Fruit fly (Drosophila melanogaster) whole organism, embryonic: ENCODE measurements around the gene CG44004.

Experiments used
- Abd-B ChIP-seq: fragments of 200-800 bp; sonication (Bioruptor generic); optimal IDR thresholded peaks from 2 replicates; lab custom pipeline; 2018; ENCODE audit warnings: missing biosample characterization, mild to moderate bottlenecking, missing genetic modification characterization, moderate library complexity
- Ada2b ChIP-seq: fragments of 200-800 bp; sonication (Bioruptor generic); IDR thresholded peaks from 2 replicates; pipeline ENCODE4 v1.3.6; 2022; ENCODE audit warnings: missing biosample characterization, missing genetic modification characterization
- Awh ChIP-seq: fragments of 200-800 bp; sonication (Bioruptor generic); IDR thresholded peaks from 2 replicates; pipeline ENCODE4, ENCODE4 v1.3.6; 2022; ENCODE audit warnings: missing biosample characterization, missing genetic modification characterization
- CG10959 ChIP-seq: fragments of 200-800 bp; sonication (Bioruptor generic); IDR thresholded peaks from 2 replicates; pipeline ENCODE4 v1.3.6; 2022; ENCODE audit warnings: missing biosample characterization, missing genetic modification characterization
- CG11085 ChIP-seq: fragments of 200-800 bp; sonication (Bioruptor generic); IDR thresholded peaks from 2 replicates; pipeline ENCODE4 v1.3.6; 2022; ENCODE audit warnings: missing biosample characterization, missing genetic modification characterization
- CG11696 ChIP-seq: fragments of 200-800 bp; sonication (Bioruptor generic); IDR thresholded peaks from 2 replicates; pipeline ENCODE4 v1.3.6; 2022; ENCODE audit warnings: missing biosample characterization, missing genetic modification characterization
- CG12219 ChIP-seq: fragments of 200-800 bp; sonication (Bioruptor generic); optimal IDR thresholded peaks from 3 replicates; lab custom pipeline; 2018; ENCODE audit warnings: missing biosample characterization, mild to moderate bottlenecking, missing genetic modification characterization
- CG12236 ChIP-seq: fragments of 200-800 bp; sonication (Bioruptor generic); optimal IDR thresholded peaks from 2 replicates; lab custom pipeline; 2016; ENCODE audit warnings: missing biosample characterization, missing genetic modification characterization
- CG1233 ChIP-seq: fragments of 200-800 bp; sonication (Bioruptor generic); optimal IDR thresholded peaks from 4 replicates; lab custom pipeline; 2018; ENCODE audit warnings: missing biosample characterization, mild to moderate bottlenecking, missing genetic modification characterization
- CG13287 ChIP-seq: fragments of 200-800 bp; sonication (Bioruptor generic); IDR thresholded peaks from 2 replicates; pipeline ENCODE4 v1.3.6; 2022; ENCODE audit warnings: missing biosample characterization, missing genetic modification characterization; ENCODE audit not compliant: partially characterized antibody
- CG1529 ChIP-seq: fragments of 200-800 bp; sonication (Bioruptor generic); optimal IDR thresholded peaks from 3 replicates; lab custom pipeline; 2018; ENCODE audit warnings: missing biosample characterization, missing genetic modification characterization
- CG1602 ChIP-seq: fragments of 200-800 bp; sonication (Bioruptor generic); optimal IDR thresholded peaks from 3 replicates; lab custom pipeline; 2016; ENCODE audit warnings: missing biosample characterization, missing genetic modification characterization
- CG17912 ChIP-seq: fragments of 200-800 bp; sonication (Bioruptor generic); optimal IDR thresholded peaks from 2 replicates; lab custom pipeline; 2018; ENCODE audit warnings: missing biosample characterization, mild to moderate bottlenecking, missing genetic modification characterization
- CG2120 ChIP-seq: fragments of 200-800 bp; sonication (Bioruptor generic); optimal IDR thresholded peaks from 3 replicates; lab custom pipeline; 2016; ENCODE audit warnings: missing biosample characterization, missing genetic modification characterization
- CG2678 ChIP-seq: fragments of 200-800 bp; sonication (Bioruptor generic); optimal IDR thresholded peaks from 3 replicates; lab custom pipeline; 2019; ENCODE audit warnings: missing biosample characterization, mild to moderate bottlenecking, missing genetic modification characterization, moderate library complexity
- CG2712 ChIP-seq: fragments of 200-800 bp; optimal IDR thresholded peaks from 3 replicates; lab custom pipeline; 2019; ENCODE audit warnings: missing biosample characterization, mild to moderate bottlenecking, missing genetic modification characterization, moderate library complexity
- CG30403 ChIP-seq: fragments of 200-800 bp; sonication (Bioruptor generic); optimal IDR thresholded peaks from 3 replicates; lab custom pipeline; 2016; ENCODE audit warnings: missing biosample characterization, missing genetic modification characterization
- CG31224 ChIP-seq: fragments of 200-800 bp; sonication (Bioruptor generic); IDR thresholded peaks from 2 replicates; pipeline ENCODE4 v1.3.6; 2022; ENCODE audit warnings: missing biosample characterization, missing genetic modification characterization
- CG32767 ChIP-seq: fragments of 200-800 bp; sonication (Bioruptor generic); IDR thresholded peaks from 2 replicates; pipeline ENCODE4 v1.3.6; 2022; ENCODE audit warnings: missing biosample characterization, missing genetic modification characterization
- CG4730 ChIP-seq: fragments of 200-800 bp; sonication (Bioruptor generic); IDR thresholded peaks from 2 replicates; pipeline ENCODE4 v1.3.6; 2022; ENCODE audit warnings: missing biosample characterization, missing genetic modification characterization
- CG4820 ChIP-seq: fragments of 200-800 bp; sonication (Bioruptor generic); optimal IDR thresholded peaks from 3 replicates; lab custom pipeline; 2016; ENCODE audit warnings: missing biosample characterization, missing genetic modification characterization
- CG8281 ChIP-seq: fragments of 200-800 bp; sonication (Bioruptor generic); optimal IDR thresholded peaks from 2 replicates; lab custom pipeline; 2018; ENCODE audit warnings: missing biosample characterization, mild to moderate bottlenecking, missing genetic modification characterization, moderate library complexity
- CG8944 ChIP-seq: fragments of 200-800 bp; sonication (Bioruptor generic); optimal IDR thresholded peaks from 3 replicates; lab custom pipeline; 2016; ENCODE audit warnings: missing biosample characterization, missing genetic modification characterization
- CG9817 ChIP-seq: fragments of 200-800 bp; sonication (Bioruptor generic); optimal IDR thresholded peaks from 2 replicates; lab custom pipeline; 2018; ENCODE audit warnings: missing biosample characterization, mild to moderate bottlenecking, missing genetic modification characterization, moderate library complexity
- E2f1 ChIP-seq: fragments of 200-800 bp; sonication (Bioruptor generic); IDR thresholded peaks from 2 replicates; pipeline ENCODE4 v1.3.6; 2022; ENCODE audit warnings: missing biosample characterization, missing genetic modification characterization
- E2f2 ChIP-seq: fragments of 200-800 bp; sonication (Bioruptor generic); IDR thresholded peaks from 2 replicates; pipeline ENCODE4 v1.3.6; 2022; ENCODE audit warnings: missing biosample characterization, missing genetic modification characterization
- Fer1 ChIP-seq: fragments of 200-800 bp; sonication (Bioruptor generic); optimal IDR thresholded peaks from 2 replicates; lab custom pipeline; 2017; ENCODE audit warnings: missing biosample characterization, mild to moderate bottlenecking, missing genetic modification characterization
- Gsc ChIP-seq: fragments of 200-800 bp; sonication (Bioruptor generic); IDR thresholded peaks from 2 replicates; pipeline ENCODE4 v1.3.6; 2022; ENCODE audit warnings: missing biosample characterization, missing genetic modification characterization
- Hmx ChIP-seq: fragments of 200-800 bp; sonication (Bioruptor generic); optimal IDR thresholded peaks from 2 replicates; lab custom pipeline; 2016; ENCODE audit warnings: missing biosample characterization, missing genetic modification characterization
- Jarid2 ChIP-seq: fragments of 200-800 bp; sonication (Bioruptor generic); optimal IDR thresholded peaks from 3 replicates; lab custom pipeline; 2017; ENCODE audit warnings: mild to moderate bottlenecking, missing biosample characterization, missing genetic modification reagents, missing genetic modification characterization
- Sox100B ChIP-seq: fragments of 200-800 bp; sonication (Bioruptor generic); optimal IDR thresholded peaks from 3 replicates; lab custom pipeline; 2018; ENCODE audit warnings: missing biosample characterization, mild to moderate bottlenecking, missing genetic modification characterization
- Xbp1 ChIP-seq: fragments of 200-800 bp; sonication (Bioruptor generic); optimal IDR thresholded peaks from 3 replicates; lab custom pipeline; 2016; ENCODE audit warnings: missing biosample characterization, mild to moderate bottlenecking, missing genetic modification characterization
- amos ChIP-seq: fragments of 200-800 bp; sonication (Bioruptor generic); IDR thresholded peaks from 2 replicates; pipeline ENCODE4 v1.3.6; 2022; ENCODE audit warnings: missing biosample characterization, missing genetic modification characterization; ENCODE audit not compliant: partially characterized antibody
- ap ChIP-seq: fragments of 200-800 bp; sonication (Bioruptor generic); IDR thresholded peaks from 2 replicates; pipeline ENCODE4 v1.3.6; 2022; ENCODE audit warnings: missing biosample characterization, missing genetic modification characterization
- chif ChIP-seq, 2 experiments: fragments of 200-800 bp; sonication (Bioruptor generic); optimal IDR thresholded peaks; 3 replicates each; lab custom pipeline; 2016; ENCODE audit warnings: missing biosample characterization in 2 of 2, missing genetic modification characterization in 2 of 2
- gem ChIP-seq: fragments of 200-800 bp; sonication (Bioruptor generic); optimal IDR thresholded peaks from 2 replicates; lab custom pipeline; 2019; ENCODE audit warnings: missing biosample characterization, mild to moderate bottlenecking, missing genetic modification characterization, moderate library complexity
- hth ChIP-seq: fragments of >200 bp; optimal IDR thresholded peaks from 2 replicates; lab custom pipeline; 2017; ENCODE audit warnings: inconsistent platforms
- peb ChIP-seq: fragments of 200-800 bp; sonication (Bioruptor generic); IDR thresholded peaks from 2 replicates; pipeline ENCODE4 v1.3.6; 2022; ENCODE audit warnings: missing biosample characterization, missing genetic modification characterization
- pnt ChIP-seq: fragments of 200-800 bp; sonication (Bioruptor generic); optimal IDR thresholded peaks from 3 replicates; lab custom pipeline; 2016; ENCODE audit warnings: missing biosample characterization, missing genetic modification characterization
- pros ChIP-seq: fragments of 200-800 bp; sonication (Bioruptor generic); optimal IDR thresholded peaks from 3 replicates; lab custom pipeline; 2019; ENCODE audit warnings: missing biosample characterization, mild to moderate bottlenecking, missing genetic modification characterization, moderate library complexity
- psq ChIP-seq: fragments of 200-800 bp; sonication (Bioruptor generic); optimal IDR thresholded peaks from 2 replicates; lab custom pipeline; 2017; ENCODE audit warnings: missing biosample characterization, missing genetic modification characterization
- repo ChIP-seq: fragments of 200-800 bp; sonication (Bioruptor generic); optimal IDR thresholded peaks from 2 replicates; lab custom pipeline; 2016; ENCODE audit warnings: missing biosample characterization, missing genetic modification characterization
- sens-2 ChIP-seq: fragments of 200-800 bp; sonication (Bioruptor generic); IDR thresholded peaks from 2 replicates; pipeline ENCODE4 v1.3.6; 2022; ENCODE audit warnings: missing biosample characterization, missing genetic modification characterization
- seq ChIP-seq: fragments of 200-800 bp; sonication (Bioruptor generic); IDR thresholded peaks from 2 replicates; pipeline ENCODE4 v1.3.6; 2022; ENCODE audit warnings: missing biosample characterization, missing genetic modification characterization
- slbo ChIP-seq: fragments of 200-800 bp; sonication (Bioruptor generic); IDR thresholded peaks from 2 replicates; pipeline ENCODE4 v1.3.6; 2022; ENCODE audit warnings: missing biosample characterization, missing genetic modification characterization
- vnd ChIP-seq: fragments of 200-800 bp; sonication (Bioruptor generic); IDR thresholded peaks from 3 replicates; pipeline ENCODE4 v1.3.6; 2022; ENCODE audit warnings: missing biosample characterization, missing genetic modification characterization; ENCODE audit not compliant: partially characterized antibody
- vvl ChIP-seq: fragments of 200-800 bp; sonication (Bioruptor generic); IDR thresholded peaks from 2 replicates; pipeline ENCODE4 v1.3.6; 2022; ENCODE audit warnings: missing biosample characterization, missing genetic modification characterization
- zen2 ChIP-seq: fragments of 200-800 bp; sonication (Bioruptor generic); IDR thresholded peaks from 3 replicates; pipeline ENCODE4 v1.3.6; 2022; ENCODE audit warnings: missing biosample characterization, missing genetic modification characterization; ENCODE audit not compliant: partially characterized antibody
- zfh2 ChIP-seq: fragments of 200-800 bp; sonication (Bioruptor generic); optimal IDR thresholded peaks from 2 replicates; lab custom pipeline; 2016; ENCODE audit warnings: missing biosample characterization, missing genetic modification characterization

Gene CG44004

dm6 chr3L:18114038-18114926 lies 40.6 kb upstream of the CG44004 start (continued):
- TF ChIP-seq psq (GFP tag; lab: Kevin White, UChicago) (no peak), pnt (GFP tag; lab: Kevin White, UChicago) (no peak), CG4820 (GFP tag; lab: Kevin White, UChicago) (no peak), CG13287 (no peak; the same call in 1 of the 2 replicates), Xbp1 (GFP tag; lab: Kevin White, UChicago) (no peak), CG32767 (GFP tag; lab: Robert Waterston, UW) (no peak), amos (GFP tag; lab: Robert Waterston, UW) (no peak; the same call in 1 of the 2 replicates), CG8281 (tag; lab: Kevin White, UChicago) (no peak), CG11085 (GFP tag; lab: Robert Waterston, UW) (no peak), pros (GFP tag; lab: Kevin White, UChicago) (no peak), Hmx (GFP tag; lab: Kevin White, UChicago) (no peak), CG31224 (GFP tag; lab: Robert Waterston, UW) (0 out of 2 replicates have a peak, but pooled peaks have one; percentile 15), Gsc (GFP tag; lab: Robert Waterston, UW) (no peak), Ada2b (GFP tag; lab: Robert Waterston, UW) (0 out of 2 replicates have a peak, but pooled peaks have one; percentile 9), ap (GFP tag; lab: Robert Waterston, UW) (peak; percentile 14; the same call in 1 of the 2 replicates), Sox100B (GFP tag; lab: Kevin White, UChicago) (peak; percentile 56), hth (lab: Kevin White, UChicago) (no peak), repo (GFP tag; lab: Kevin White, UChicago) (no peak), chif (GFP tag; optimal IDR thresholded peaks at IDR 0.05; lab: Kevin White, UChicago) (peak in 1 of 2 experiments; percentile 27), seq (peak; percentile 75), CG2120 (peak; percentile 20), Abd-B (peak; percentile 23), CG4730 (peak; percentile 39; the same call in 1 of the 2 replicates), sens-2 (GFP tag; lab: Robert Waterston, UW) (no peak), zfh2 (GFP tag; lab: Kevin White, UChicago) (no peak), E2f1 (GFP tag; lab: Robert Waterston, UW) (0 out of 2 replicates have a peak, but pooled peaks have one; percentile 15), vnd (GFP tag; lab: Robert Waterston, UW) (no peak), CG8944 (peak; percentile 6), CG11696 (GFP tag; lab: Robert Waterston, UW) (no peak), CG9817 (tag; lab: Kevin White, UChicago) (no peak), slbo (GFP tag; lab: Robert Waterston, UW) (peak; percentile 61), CG2712 (tag; lab: Kevin White, UChicago) (peak; percentile 33), CG1529 (peak; percentile 53), CG10959 (GFP tag; lab: Robert Waterston, UW) (0 out of 2 replicates have a peak, but pooled peaks have one; percentile 40), vvl (GFP tag; lab: Robert Waterston, UW) (no peak; the same call in none of the 2 replicates), CG12236 (GFP tag; lab: Kevin White, UChicago) (no peak), Awh (peak; percentile 79), CG2678 (tag; lab: Kevin White, UChicago) (peak; percentile 77), Jarid2 (GFP tag; lab: Kevin White, UChicago) (peak; percentile 72), peb (GFP tag; lab: Robert Waterston, UW) (no peak), CG17912 (GFP tag; lab: Kevin White, UChicago) (peak; percentile 15), E2f2 (GFP tag; lab: Robert Waterston, UW) (0 out of 2 replicates have a peak, but pooled peaks have one; percentile 23), Fer1 (GFP tag; lab: Kevin White, UChicago) (no peak), gem (peak; percentile 77), CG1602 (GFP tag; lab: Kevin White, UChicago) (no peak), CG30403 (GFP tag; lab: Kevin White, UChicago) (peak; percentile 21), zen2 (GFP tag; lab: Robert Waterston, UW) (no peak), CG1233 (GFP tag; lab: Kevin White, UChicago) (peak; percentile 49), CG12219 (GFP tag; lab: Kevin White, UChicago) (peak; percentile 49)
